Worm (Caenorhabditis elegans) whole organism, midembryonic: Measurements from ENCODE around the gene F33C8.2.

Experiments
- T22C8.4 ChIP-seq: fragments of 200-800 bp; sonication (Bioruptor generic); IDR thresholded peaks from 2 replicates; pipeline ENCODE4 v1.3.6; 2022; ENCODE audit warnings: missing genetic modification characterization, missing compliant biosample characterization
- cog-1 ChIP-seq: sonication (generic microtip); optimal IDR thresholded peaks from 2 replicates; lab custom pipeline; 2016; ENCODE audit warnings: missing genetic modification characterization, missing compliant biosample characterization
- flt-1 ChIP-seq: fragments of 200-800 bp; sonication (Bioruptor generic); IDR thresholded peaks from 2 replicates; pipeline ENCODE4 v1.3.6; 2022; ENCODE audit warnings: missing genetic modification characterization, missing compliant biosample characterization
- klf-2 ChIP-seq: fragments of 200-800 bp; sonication (Bioruptor generic); conservative IDR thresholded peaks from 2 replicates; pipeline ENCODE4 v1.3.6; 2022; ENCODE audit warnings: missing genetic modification reagents, missing genetic modification characterization, missing compliant biosample characterization
- med-1 ChIP-seq: sonication (generic microtip); optimal IDR thresholded peaks from 2 replicates; lab custom pipeline; 2017; ENCODE audit warnings: missing genetic modification characterization, mild to moderate bottlenecking, missing compliant biosample characterization, antibody characterized with exemption, missing genetic modification reagents; ENCODE audit not compliant: insufficient read depth
- tab-1 ChIP-seq: fragments of 200-800 bp; sonication (Bioruptor generic); IDR thresholded peaks from 2 replicates; pipeline ENCODE4 v1.3.6; 2022; ENCODE audit warnings: missing genetic modification characterization, missing compliant biosample characterization
- ztf-23 ChIP-seq: fragments of 200-800 bp; sonication (Bioruptor generic); IDR thresholded peaks from 2 replicates; pipeline ENCODE4 v1.3.6; 2022; ENCODE audit warnings: missing genetic modification reagents, missing genetic modification characterization, missing compliant biosample characterization
- ztf-29 ChIP-seq: fragments of 200-800 bp; sonication (Bioruptor generic); IDR thresholded peaks from 2 replicates; pipeline ENCODE4 v1.3.6; 2022; ENCODE audit warnings: missing genetic modification reagents, missing genetic modification characterization, missing compliant biosample characterization

- TF ChIP-seq flt-1 = no peak
- no peak for TF ChIP-seq T22C8.4 (GFP tag; lab: Robert Waterston, UW)
- TF ChIP-seq ztf-29 (GFP tag; lab: Robert Waterston, UW) = no peak
- TF ChIP-seq ztf-23 = no peak
- no peak for TF ChIP-seq tab-1 (GFP tag; lab: Robert Waterston, UW)
- TF ChIP-seq med-1 (GFP tag; lab: Kevin White, UChicago) = no peak
- no peak for TF ChIP-seq cog-1 (tag; lab: Kevin White, UChicago)
- no peak for TF ChIP-seq klf-2 (GFP tag; lab: Robert Waterston, UW)
Observed at ce11 chrX:14736955-14737621, 15.9 kb downstream of the F33C8.2 start.
